Worm (Caenorhabditis elegans) whole organism, L1 larva: ENCODE data around the gene C07A9.10.
"Not testable (repeated sequence)": the region's sequence is repeated elsewhere in the genome, so short reads cannot be mapped to it uniquely, and the experiment has no call there.

Experiments used
- C04F5.9 ChIP-seq: sonication (generic microtip); optimal IDR thresholded peaks from 2 replicates; lab custom pipeline; 2016; ENCODE audit warnings: missing genetic modification characterization, missing compliant biosample characterization
- C16A3.4 ChIP-seq: fragments of 150-350 bp; optimal IDR thresholded peaks from 2 replicates; lab custom pipeline; 2014; ENCODE audit warnings: missing biosample characterization, missing genetic modification characterization
- F16B12.6 ChIP-seq: fragments of 150-350 bp; optimal IDR thresholded peaks from 2 replicates; lab custom pipeline; 2014; ENCODE audit warnings: missing biosample characterization, missing genetic modification characterization
- aly-2 ChIP-seq: fragments of 150-350 bp; optimal IDR thresholded peaks from 2 replicates; lab custom pipeline; 2014; ENCODE audit warnings: missing biosample characterization, missing genetic modification characterization
- ama-1 ChIP-seq: fragments of 150-350 bp; optimal IDR thresholded peaks from 2 replicates; lab custom pipeline; 2014
- blmp-1 ChIP-seq: fragments of 150-350 bp; optimal IDR thresholded peaks from 2 replicates; lab custom pipeline; 2014; ENCODE audit warnings: missing biosample characterization, missing genetic modification characterization
- ceh-63 ChIP-seq: fragments of 200-800 bp; sonication (Bioruptor generic); optimal IDR thresholded peaks from 2 replicates; lab custom pipeline; 2018; ENCODE audit warnings: mild to moderate bottlenecking, missing genetic modification characterization, missing compliant biosample characterization
- dpl-1 ChIP-seq, 3 experiments: fragments of 150-350 bp in 2 of 3; sonication (generic microtip) in 1 of 3; optimal IDR thresholded peaks; 2 replicates each; lab custom pipeline; 2014 to 2017; ENCODE audit warnings: missing biosample characterization in 3 of 3, missing genetic modification characterization in 3 of 3, missing genetic modification reagents in 3 of 3
- dsc-1 ChIP-seq: sonication (generic microtip); optimal IDR thresholded peaks from 2 replicates; lab custom pipeline; 2016; ENCODE audit warnings: mild to moderate bottlenecking, missing genetic modification characterization, missing compliant biosample characterization
- efl-3 ChIP-seq: fragments of 200-800 bp; sonication (Bioruptor generic); optimal IDR thresholded peaks from 2 replicates; lab custom pipeline; 2018; ENCODE audit warnings: mild to moderate bottlenecking, missing genetic modification characterization, missing compliant biosample characterization
- elt-2 ChIP-seq: sonication (generic microtip); optimal IDR thresholded peaks from 2 replicates; lab custom pipeline; 2016; ENCODE audit warnings: missing genetic modification characterization, mild to moderate bottlenecking, inconsistent platforms, missing compliant biosample characterization, missing genetic modification reagents
- elt-3 ChIP-seq, 6 experiments: fragments of 150-350 bp in 1 of 6; sonication (generic microtip); optimal IDR thresholded peaks; 2 replicates each; lab custom pipeline; 2017 to 2018; ENCODE audit warnings: missing biosample characterization in 6 of 6, missing genetic modification characterization in 6 of 6, inconsistent platforms in 1 of 6
- ets-5 ChIP-seq: fragments of 200-800 bp; sonication (Bioruptor generic); IDR thresholded peaks from 2 replicates; pipeline ENCODE4 v1.3.6; 2022; ENCODE audit warnings: missing genetic modification characterization, missing compliant biosample characterization
- fkh-8 ChIP-seq: sonication (generic microtip); optimal IDR thresholded peaks from 2 replicates; lab custom pipeline; 2016; ENCODE audit warnings: mild to moderate bottlenecking, missing genetic modification characterization, missing compliant biosample characterization
- hlh-4 ChIP-seq: sonication (generic microtip); optimal IDR thresholded peaks from 2 replicates; lab custom pipeline; 2016; ENCODE audit warnings: mild to moderate bottlenecking, missing genetic modification characterization, missing compliant biosample characterization
- hpl-2 ChIP-seq: fragments of 150-350 bp; optimal IDR thresholded peaks from 2 replicates; lab custom pipeline; 2014; ENCODE audit warnings: missing biosample characterization, missing genetic modification reagents, missing genetic modification characterization
- isw-1 ChIP-seq: fragments of 200-800 bp; sonication (Bioruptor generic); IDR thresholded peaks from 2 replicates; pipeline ENCODE4 v1.3.6; 2022; ENCODE audit warnings: missing genetic modification characterization, missing compliant biosample characterization
- jun-1 ChIP-seq: fragments of 150-350 bp; optimal IDR thresholded peaks from 2 replicates; lab custom pipeline; 2014; ENCODE audit warnings: missing biosample characterization, missing genetic modification reagents, missing genetic modification characterization
- lin-13 ChIP-seq: fragments of 150-350 bp; optimal IDR thresholded peaks from 2 replicates; lab custom pipeline; 2014; ENCODE audit warnings: missing biosample characterization, missing genetic modification reagents, missing genetic modification characterization
- lin-35 ChIP-seq, 2 experiments: fragments of 150-350 bp; optimal IDR thresholded peaks; 2 replicates each; lab custom pipeline; 2014; ENCODE audit warnings: missing biosample characterization in 2 of 2, missing genetic modification characterization in 2 of 2, missing genetic modification reagents in 2 of 2
- lir-3 ChIP-seq: sonication (generic microtip); optimal IDR thresholded peaks from 2 replicates; lab custom pipeline; 2016; ENCODE audit warnings: mild to moderate bottlenecking, missing genetic modification characterization, moderate library complexity, missing compliant biosample characterization; ENCODE audit not compliant: poor library complexity
- lsy-2 ChIP-seq, 2 experiments: fragments of 150-350 bp; optimal IDR thresholded peaks; 2 replicates each; lab custom pipeline; 2014; ENCODE audit warnings: missing biosample characterization in 2 of 2, missing genetic modification characterization in 2 of 2
- mab-9 ChIP-seq: fragments of 200-800 bp; sonication (Bioruptor generic); IDR thresholded peaks from 2 replicates; pipeline ENCODE4 v1.3.6; 2022; ENCODE audit warnings: missing genetic modification reagents, missing genetic modification characterization, missing compliant biosample characterization
- mef-2 ChIP-seq: fragments of 150-350 bp; optimal IDR thresholded peaks from 2 replicates; lab custom pipeline; 2014; ENCODE audit warnings: missing biosample characterization, missing genetic modification characterization
- nhr-12 ChIP-seq: sonication (generic microtip); optimal IDR thresholded peaks from 2 replicates; lab custom pipeline; 2017; ENCODE audit warnings: missing biosample characterization, missing genetic modification characterization
- nhr-237 ChIP-seq: fragments of 150-350 bp; optimal IDR thresholded peaks from 2 replicates; lab custom pipeline; 2014; ENCODE audit warnings: missing biosample characterization, missing genetic modification characterization
- nhr-28 ChIP-seq: fragments of 150-350 bp; optimal IDR thresholded peaks from 2 replicates; lab custom pipeline; 2014; ENCODE audit warnings: missing biosample characterization, missing genetic modification characterization
- nhr-47 ChIP-seq: sonication (generic microtip); optimal IDR thresholded peaks from 2 replicates; lab custom pipeline; 2016; ENCODE audit warnings: mild to moderate bottlenecking, missing genetic modification characterization, moderate library complexity, missing compliant biosample characterization
- nhr-71 ChIP-seq: sonication (generic microtip); optimal IDR thresholded peaks from 2 replicates; lab custom pipeline; 2016; ENCODE audit warnings: mild to moderate bottlenecking, missing genetic modification characterization, moderate library complexity, missing compliant biosample characterization
- nhr-77 ChIP-seq: fragments of 150-350 bp; optimal IDR thresholded peaks from 2 replicates; lab custom pipeline; 2014; ENCODE audit warnings: missing biosample characterization, missing genetic modification characterization
- nhr-85 ChIP-seq: sonication (generic microtip); peaks from one replicate; lab custom pipeline; 2016; ENCODE audit warnings: missing genetic modification characterization, inconsistent platforms, missing compliant biosample characterization
- pag-3 ChIP-seq: sonication (generic microtip); optimal IDR thresholded peaks from 2 replicates; lab custom pipeline; 2017; ENCODE audit warnings: missing genetic modification characterization, mild to moderate bottlenecking, missing compliant biosample characterization, antibody characterized with exemption, borderline replicate concordance; ENCODE audit not compliant: insufficient read depth
- skn-1 ChIP-seq: fragments of 150-350 bp; optimal IDR thresholded peaks from 2 replicates; lab custom pipeline; 2014; ENCODE audit warnings: missing biosample characterization, missing genetic modification characterization
- sox-4 ChIP-seq: sonication (generic microtip); optimal IDR thresholded peaks from 2 replicates; lab custom pipeline; 2016; ENCODE audit warnings: missing genetic modification characterization, missing compliant biosample characterization
- sptf-1 ChIP-seq: fragments of 150-350 bp; optimal IDR thresholded peaks from 2 replicates; lab custom pipeline; 2014; ENCODE audit warnings: missing biosample characterization, missing genetic modification characterization
- tbx-2 ChIP-seq: sonication (generic microtip); optimal IDR thresholded peaks from 2 replicates; lab custom pipeline; 2016; ENCODE audit warnings: missing genetic modification characterization, missing compliant biosample characterization
- unc-98 ChIP-seq: fragments of 200-800 bp; sonication (Bioruptor generic); IDR thresholded peaks from 2 replicates; pipeline ENCODE4 v1.3.6; 2022; ENCODE audit warnings: missing genetic modification characterization, missing compliant biosample characterization
- vab-15 ChIP-seq: sonication (generic microtip); optimal IDR thresholded peaks from 2 replicates; lab custom pipeline; 2017; ENCODE audit warnings: missing genotype, mild to moderate bottlenecking, missing genetic modification characterization, missing compliant biosample characterization
- xbp-1 ChIP-seq: sonication (generic microtip); optimal IDR thresholded peaks from 2 replicates; lab custom pipeline; 2016; ENCODE audit warnings: missing genetic modification characterization, missing compliant biosample characterization
- zip-4 ChIP-seq: fragments of 200-800 bp; sonication (Bioruptor generic); optimal IDR thresholded peaks from 2 replicates; lab custom pipeline; 2018; ENCODE audit warnings: mild to moderate bottlenecking, missing genetic modification characterization, moderate library complexity, missing compliant biosample characterization
- ztf-11 ChIP-seq, 2 experiments: sonication (generic microtip); optimal IDR thresholded peaks; 2 replicates each; lab custom pipeline; 2016 to 2017; ENCODE audit warnings: missing genetic modification characterization in 2 of 2, missing biosample characterization in 1 of 2, missing compliant biosample characterization in 1 of 2

Gene C07A9.10

ce11 chrIII:9689377-9689776 lies 3.5 kb upstream of the C07A9.10 start:
- TF ChIP-seq jun-1 (tag; lab: Kevin White, UChicago) (no peak), lin-35 (GFP tag; optimal IDR thresholded peaks at IDR 0.05; lab: Kevin White, UChicago) (peak in 1 of 2 experiments; percentile 21), elt-2 (peak; percentile 77)

DNA sequence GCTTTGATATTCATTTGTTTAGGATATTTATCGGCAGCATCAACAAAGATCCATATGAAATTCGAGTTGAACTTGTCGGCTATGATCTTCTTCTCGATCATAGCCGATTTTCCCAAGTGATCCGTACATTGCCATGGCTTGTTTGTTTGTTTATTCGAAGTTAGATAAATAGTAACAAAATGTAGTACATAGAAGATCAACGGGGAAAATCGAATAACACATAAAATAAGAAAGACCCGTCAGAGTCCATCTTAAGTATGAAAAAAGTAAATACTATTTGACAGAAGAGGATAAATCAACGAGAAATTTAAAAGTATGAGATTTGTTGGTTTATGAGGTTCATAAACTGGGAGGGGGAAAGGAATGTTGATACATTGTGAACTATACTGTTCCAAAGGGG lies 3.1 kb downstream of the C07A9.10 start, which contains the start of gene C07A9.5:
Gene C07A9.5, minus strand, starts transcription at position 101 of the 400 bp plus-strand sequence.
- not testable (repeated sequence) for TF ChIP-seq ets-5 (GFP tag; lab: Robert Waterston, UW); nhr-77 (tag; lab: Kevin White, UChicago); sox-4

DNA sequence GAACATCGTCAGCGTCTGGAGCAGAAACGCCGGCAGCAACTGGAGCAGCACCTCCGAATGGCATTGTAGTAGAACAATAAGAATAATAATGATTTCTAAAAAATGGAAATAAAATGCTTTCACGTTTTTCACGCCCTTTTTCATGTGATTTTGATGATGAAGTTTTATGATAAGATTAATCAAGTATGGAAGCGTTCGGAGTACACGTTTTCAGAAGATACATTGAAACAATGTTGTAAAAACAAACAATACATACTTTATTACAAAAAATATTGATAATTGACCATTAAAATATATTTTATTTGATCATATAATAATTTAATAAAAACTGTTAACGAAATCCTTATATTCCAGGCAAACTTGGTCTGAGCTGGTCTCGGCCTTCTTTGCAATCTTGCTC lies 4.7 kb downstream of the C07A9.10 start, which contains the start of gene C07A9.13:
Gene C07A9.13, minus strand, starts transcription at position 101 of the 400 bp plus-strand sequence.
- TF ChIP-seq sptf-1; dpl-1 (GFP tag; optimal IDR thresholded peaks at IDR 0.05; lab: Kevin White, UChicago); elt-2: not testable (repeated sequence)

DNA sequence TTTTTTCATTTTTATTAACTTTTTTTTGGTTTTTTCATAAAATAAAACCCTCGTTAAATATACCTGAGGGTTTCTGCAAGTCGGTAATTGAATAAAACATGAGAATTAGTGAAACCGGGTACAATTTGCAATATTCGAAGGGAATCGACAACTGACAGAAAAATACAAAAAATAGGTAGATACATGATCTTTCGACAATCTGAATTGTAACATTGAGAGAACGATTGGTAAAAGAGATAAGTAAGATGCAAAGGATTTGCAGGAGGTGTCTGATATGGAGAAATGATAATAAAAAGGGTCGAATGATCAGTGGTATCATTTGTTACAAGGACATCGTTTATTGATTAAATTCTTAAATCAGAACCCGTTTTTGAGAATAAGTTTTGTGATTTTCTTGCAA lies 7.0 kb downstream of the C07A9.10 start, which contains the start of gene ugt-60:
Gene ugt-60, minus strand, starts transcription at position 233 of the 400 bp plus-strand sequence.
- TF ChIP-seq elt-3 (tag; optimal IDR thresholded peaks at IDR 0.05; lab: Kevin White, UChicago) = peak in 3 of 6 experiments; percentile 23 to 47 (median 33)
- TF ChIP-seq nhr-85 (tag; lab: Kevin White, UChicago) = peak; percentile 56
- no peak for TF ChIP-seq blmp-1 (tag; lab: Kevin White, UChicago)

ce11 chrIII:9669546-9669945 lies 16.3 kb downstream of the C07A9.10 start:
- TF ChIP-seq nhr-71 (tag; lab: Kevin White, UChicago) = peak; percentile 71
- TF ChIP-seq nhr-47 (tag; lab: Kevin White, UChicago) = peak; percentile 44
- no peak for TF ChIP-seq xbp-1 (tag; lab: Kevin White, UChicago)
- no peak for TF ChIP-seq pag-3 (tag; lab: Kevin White, UChicago)
- no peak for TF ChIP-seq ztf-11 (tag; optimal IDR thresholded peaks at IDR 0.05; lab: Kevin White, UChicago)
- TF ChIP-seq dsc-1 (tag; lab: Kevin White, UChicago) = peak; percentile 70
- no peak for TF ChIP-seq hlh-4 (tag; lab: Kevin White, UChicago)
- TF ChIP-seq mef-2 (tag; lab: Kevin White, UChicago) = no peak
- peak; percentile 59 for TF ChIP-seq fkh-8 (tag; lab: Kevin White, UChicago)
- TF ChIP-seq F16B12.6 (tag; lab: Kevin White, UChicago) = no peak
- no peak for TF ChIP-seq nhr-28 (tag; lab: Kevin White, UChicago)

DNA sequence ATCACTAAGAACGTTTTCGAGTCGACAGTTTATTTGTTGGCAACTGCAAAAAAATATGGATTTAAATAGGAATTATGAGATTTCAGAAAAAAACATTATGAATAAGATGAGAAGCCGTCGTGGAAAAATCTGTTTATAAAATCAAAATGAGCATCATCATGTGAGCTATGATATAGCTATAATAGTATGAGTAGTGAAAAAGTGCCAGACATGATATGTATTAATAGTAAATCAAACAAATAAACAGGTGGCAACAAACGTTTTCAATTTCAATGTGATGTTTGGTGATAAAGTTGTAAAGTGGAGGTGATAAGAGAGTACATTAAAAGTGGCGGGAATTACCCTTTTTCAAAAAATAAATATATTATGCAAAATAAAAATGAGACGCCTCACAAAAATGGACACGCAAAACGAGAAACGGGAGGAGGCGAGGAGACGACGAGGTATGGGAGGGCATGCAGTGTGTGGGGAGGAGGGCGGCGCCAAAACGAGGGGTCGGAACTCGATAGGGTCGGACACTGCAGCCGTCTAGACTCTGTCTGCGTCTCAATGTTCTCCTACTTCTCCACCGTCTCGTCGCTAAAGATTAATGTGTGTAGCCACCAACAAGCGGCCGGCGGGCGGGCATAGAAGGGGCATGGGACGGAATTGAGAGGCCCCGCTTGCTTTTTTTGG lies 18.1 kb downstream of the C07A9.10 start, which contains the start of gene C07A9.9:
Gene C07A9.9, minus strand, starts transcription at position 51 of the 675 bp plus-strand sequence.
- TF ChIP-seq elt-2 (peak; percentile 74), elt-3 (tag; optimal IDR thresholded peaks at IDR 0.05; lab: Kevin White, UChicago) (peak in 2 of 6 experiments; percentile 8 to 31), C04F5.9 (tag; lab: Kevin White, UChicago) (peak; percentile 45), tbx-2 (tag; lab: Kevin White, UChicago) (peak; percentile 62), nhr-85 (tag; lab: Kevin White, UChicago) (peak; percentile 86), efl-3 (peak; percentile 6), hpl-2 (GFP tag; lab: Kevin White, UChicago) (no peak), aly-2 (tag; lab: Kevin White, UChicago) (no peak), skn-1 (tag; lab: Kevin White, UChicago) (no peak), mef-2 (tag; lab: Kevin White, UChicago) (no peak), vab-15 (tag; lab: Kevin White, UChicago) (no peak), lsy-2 (tag; optimal IDR thresholded peaks at IDR 0.05; lab: Kevin White, UChicago) (peak; percentile 44 to 67), unc-98 (no peak), sox-4 (no peak), C16A3.4 (peak; percentile 42), nhr-12 (tag; lab: Kevin White, UChicago) (no peak), ceh-63 (GFP tag; lab: Kevin White, UChicago) (no peak), zip-4 (GFP tag; lab: Kevin White, UChicago) (no peak), jun-1 (tag; lab: Kevin White, UChicago) (peak; percentile 64), ama-1 (no peak), lin-13 (GFP tag; lab: Kevin White, UChicago) (no peak), isw-1 (GFP tag; lab: Robert Waterston, UW) (peak; percentile 44), nhr-237 (no peak), mab-9 (GFP tag; lab: Robert Waterston, UW) (peak; percentile 51; the same call in 1 of the 2 replicates), lir-3 (tag; lab: Kevin White, UChicago) (peak; percentile 15)
